Worm (Caenorhabditis elegans): ENCODE measurements around the gene F47B10.9.

ce11 chrX:10900079-10900724 lies 13.7 kb downstream of the F47B10.9 start, which contains the start of gene suca-1:
- TF ChIP-seq nfyb-1 (GFP tag; IDR thresholded peaks at IDR 0.05) (no peak), xnd-1 (tag; optimal IDR thresholded peaks at IDR 0.05) (no peak), gei-17 (GFP tag; optimal IDR thresholded peaks at IDR 0.05) (no peak), sea-2 (GFP tag; IDR thresholded peaks at IDR 0.05) (no peak), die-1 (tag; optimal IDR thresholded peaks at IDR 0.05) (no peak), hlh-26 (GFP tag; conservative IDR thresholded peaks at IDR 0.05) (no peak), tbp1 (GFP tag; optimal IDR thresholded peaks at IDR 0.05) (no peak), snpc-1.3 (tag; optimal IDR thresholded peaks at IDR 0.05; ENCODE audit: insufficient read depth) (no peak), akir-1 (GFP tag; optimal IDR thresholded peaks at IDR 0.05) (no peak), ztf-3 (GFP tag; optimal IDR thresholded peaks at IDR 0.05) (no peak), C06A6.2 (GFP tag; conservative IDR thresholded peaks at IDR 0.05) (no peak)
